Worm (Caenorhabditis elegans) whole organism, L1 larva: ENCODE measurements around the gene prkl-1.

Experiments used
- blmp-1 ChIP-seq: fragments of 150-350 bp; optimal IDR thresholded peaks from 2 replicates; lab custom pipeline; 2014; ENCODE audit warnings: missing biosample characterization, missing genetic modification characterization
- ceh-88 ChIP-seq: fragments of 200-800 bp; sonication (Bioruptor generic); IDR thresholded peaks from 2 replicates; pipeline ENCODE4 v1.3.6; 2022; ENCODE audit warnings: missing genetic modification characterization, missing compliant biosample characterization
- jun-1 ChIP-seq: fragments of 150-350 bp; optimal IDR thresholded peaks from 2 replicates; lab custom pipeline; 2014; ENCODE audit warnings: missing biosample characterization, missing genetic modification reagents, missing genetic modification characterization
- pqm-1 ChIP-seq: sonication (generic microtip); optimal IDR thresholded peaks from 3 replicates; lab custom pipeline; 2017; ENCODE audit warnings: missing biosample characterization, missing genetic modification characterization
- snpc-4 ChIP-seq: fragments of 150-350 bp; optimal IDR thresholded peaks from 2 replicates; lab custom pipeline; 2014; ENCODE audit warnings: missing biosample characterization, missing genetic modification characterization
- unc-62 ChIP-seq: fragments of 150-350 bp; optimal IDR thresholded peaks from 2 replicates; lab custom pipeline; 2014; ENCODE audit warnings: missing biosample characterization, missing genetic modification reagents, missing genetic modification characterization

DNA sequence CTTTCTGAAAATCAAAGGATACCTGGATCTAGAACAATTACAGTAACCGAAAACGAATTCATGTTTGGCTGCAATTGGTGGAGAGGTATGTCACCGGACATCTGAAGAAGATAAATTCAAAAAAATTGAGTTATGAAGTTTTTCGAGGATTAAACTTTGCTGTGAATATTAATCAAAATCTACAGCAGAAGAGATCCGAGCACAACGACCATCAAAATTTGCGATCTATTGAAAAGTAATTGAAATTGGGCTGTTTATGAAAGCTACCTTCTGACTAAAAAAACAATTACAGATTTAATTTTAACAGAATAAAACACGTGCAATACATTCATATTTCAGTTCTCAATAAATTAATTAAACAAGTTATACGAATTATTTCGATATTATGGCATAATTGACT lies 45.7 kb upstream of the prkl-1 start, which contains the start of gene C06G3.8:
- no peak for TF ChIP-seq pqm-1 (tag; lab: Kevin White, UChicago)
- TF ChIP-seq snpc-4 (tag; lab: Kevin White, UChicago): no peak
- TF ChIP-seq jun-1 (tag; lab: Kevin White, UChicago): no peak
- TF ChIP-seq ceh-88: no peak
- no peak for TF ChIP-seq blmp-1 (tag; lab: Kevin White, UChicago)
- no peak for TF ChIP-seq unc-62 (GFP tag; lab: Kevin White, UChicago)
